Worm (Caenorhabditis elegans): ENCODE results near the gene K06B9.6.
"Not testable (repeated sequence)": the region's sequence is repeated elsewhere in the genome, so short reads cannot be mapped to it uniquely, and the experiment has no call there.

K06B9.6 gene

ce11 chrIV:4215349-4215748, 18.7 kb upstream of the K06B9.6 start (continued):
- no peak for TF ChIP-seq eor-1 (tag; optimal IDR thresholded peaks at IDR 0.05)

ce11 chrIV:4212733-4213132, 16.1 kb upstream of the K06B9.6 start:
- TF ChIP-seq elt-2 (tag; optimal IDR thresholded peaks at IDR 0.05) (peak; percentile 83), nhr-43 (tag; optimal IDR thresholded peaks at IDR 0.05; ENCODE audit: poor library complexity, severe bottlenecking) (no peak), pqm-1 (tag; optimal IDR thresholded peaks at IDR 0.05) (peak; percentile 74), skn-1 (tag; optimal IDR thresholded peaks at IDR 0.05) (peak; percentile 19), nhr-25 (tag; optimal IDR thresholded peaks at IDR 0.05) (peak; percentile 7)

ce11 chrIV:4210868-4211267, 14.2 kb upstream of the K06B9.6 start:
- TF ChIP-seq lin-15B (tag; optimal IDR thresholded peaks at IDR 0.05), result peak; percentile 15
- TF ChIP-seq egl-5 (tag; optimal IDR thresholded peaks at IDR 0.05), result no peak
- peak; percentile 34 for TF ChIP-seq lin-39 (tag; optimal IDR thresholded peaks at IDR 0.05)
- peak; percentile 37 for TF ChIP-seq nfya-1 (tag; optimal IDR thresholded peaks at IDR 0.05; ENCODE audit: insufficient read depth)

- TF ChIP-seq fkh-2 (tag; optimal IDR thresholded peaks at IDR 0.05) (no peak), pha-4 (tag; optimal IDR thresholded peaks at IDR 0.05) (peak; percentile 98)
Measured at ce11 chrIV:4209084-4209483, 12.5 kb upstream of the K06B9.6 start.

ce11 chrIV:4207088-4207487, 10.5 kb upstream of the K06B9.6 start, which contains the start of gene osgn-1:
Gene osgn-1, plus strand, starts transcription at chrIV:4207388.
- no peak for TF ChIP-seq mdl-1 (tag; optimal IDR thresholded peaks at IDR 0.05)
- no peak for TF ChIP-seq nhr-28 (tag; optimal IDR thresholded peaks at IDR 0.05)
- no peak for TF ChIP-seq ama-1 (optimal IDR thresholded peaks at IDR 0.05)
- no peak for TF ChIP-seq skn-1 (tag; optimal IDR thresholded peaks at IDR 0.05)
- TF ChIP-seq egl-27 (tag; optimal IDR thresholded peaks at IDR 0.05), result no peak
- TF ChIP-seq aly-2 (tag; optimal IDR thresholded peaks at IDR 0.05), result no peak
- TF ChIP-seq eor-1 (tag; optimal IDR thresholded peaks at IDR 0.05), result no peak
- no peak for TF ChIP-seq pha-4 (tag; optimal IDR thresholded peaks at IDR 0.05)
- no peak for TF ChIP-seq elt-2 (tag; optimal IDR thresholded peaks at IDR 0.05)
- TF ChIP-seq elt-3 (tag; optimal IDR thresholded peaks at IDR 0.05), result no peak
- TF ChIP-seq lin-15B (tag; optimal IDR thresholded peaks at IDR 0.05), result no peak
- no peak for TF ChIP-seq tbx-2 (tag; optimal IDR thresholded peaks at IDR 0.05)

ce11 chrIV:4204275-4204674, 7.6 kb upstream of the K06B9.6 start, which contains the start of gene pax-2:
Gene pax-2, minus strand, starts transcription at chrIV:4204375.
- TF ChIP-seq skn-1 (tag; optimal IDR thresholded peaks at IDR 0.05) (no peak), jun-1 (tag; optimal IDR thresholded peaks at IDR 0.05) (no peak), egl-27 (tag; optimal IDR thresholded peaks at IDR 0.05) (no peak), nhr-28 (tag; optimal IDR thresholded peaks at IDR 0.05) (no peak), ceh-82 (tag; optimal IDR thresholded peaks at IDR 0.05) (no peak), nhr-43 (tag; optimal IDR thresholded peaks at IDR 0.05; ENCODE audit: poor library complexity, severe bottlenecking) (no peak), nhr-12 (tag; optimal IDR thresholded peaks at IDR 0.05) (no peak), eor-1 (tag; optimal IDR thresholded peaks at IDR 0.05) (no peak), ceh-28 (tag; optimal IDR thresholded peaks at IDR 0.05) (no peak), lsy-12 (tag; optimal IDR thresholded peaks at IDR 0.05) (no peak), nhr-11 (tag; optimal IDR thresholded peaks at IDR 0.05) (no peak), nfya-1 (tag; optimal IDR thresholded peaks at IDR 0.05; ENCODE audit: insufficient read depth) (no peak), nhr-237 (tag; optimal IDR thresholded peaks at IDR 0.05) (no peak), ceh-9 (tag; optimal IDR thresholded peaks at IDR 0.05) (no peak), snpc-4 (tag; optimal IDR thresholded peaks at IDR 0.05) (no peak)

- not testable (repeated sequence) for TF ChIP-seq nhr-12, R02D3.7, fos-1 (tag; optimal IDR thresholded peaks at IDR 0.05)
Measured at ce11 chrIV:4197167-4197566, 538 bp upstream of the K06B9.6 start, which contains the start of gene cyp-25A6. Gene cyp-25A6, plus strand, starts transcription at chrIV:4197467.
